Fruit fly (Drosophila melanogaster) whole organism, embryonic: ENCODE measurements around the gene Sb.

ENCODE experiments used
- Blimp-1 ChIP-seq: fragments of 200-800 bp; sonication (Bioruptor generic); optimal IDR thresholded peaks from 3 replicates; lab custom pipeline; 2018; ENCODE audit warnings: missing biosample characterization, missing genetic modification characterization, mild to moderate bottlenecking, moderate library complexity, missing genetic modification reagents
- CG10366 ChIP-seq: fragments of 200-800 bp; sonication (Bioruptor generic); IDR thresholded peaks from 2 replicates; pipeline ENCODE4 v1.3.6; 2022; ENCODE audit warnings: missing biosample characterization, missing genetic modification characterization
- CG11398 ChIP-seq: fragments of 200-800 bp; sonication (Bioruptor generic); optimal IDR thresholded peaks from 2 replicates; lab custom pipeline; 2016; ENCODE audit warnings: missing biosample characterization, missing genetic modification characterization
- CG12299 ChIP-seq: fragments of 200-800 bp; sonication (Bioruptor generic); optimal IDR thresholded peaks from 2 replicates; lab custom pipeline; 2018; ENCODE audit warnings: missing biosample characterization, mild to moderate bottlenecking, missing genetic modification characterization
- CG14014 ChIP-seq: fragments of 200-800 bp; sonication (Bioruptor generic); IDR thresholded peaks from 2 replicates; pipeline ENCODE4 v1.3.6; 2022; ENCODE audit warnings: missing biosample characterization, missing genetic modification characterization
- CG14965 ChIP-seq: fragments of 200-800 bp; sonication (Bioruptor generic); optimal IDR thresholded peaks from 2 replicates; lab custom pipeline; 2016; ENCODE audit warnings: missing biosample characterization, missing genetic modification characterization, borderline replicate concordance
- CG16863 ChIP-seq: fragments of 200-800 bp; sonication (Bioruptor generic); optimal IDR thresholded peaks from 3 replicates; lab custom pipeline; 2016; ENCODE audit warnings: missing biosample characterization, missing genetic modification characterization
- CG17186 ChIP-seq: fragments of 200-800 bp; sonication (Bioruptor generic); optimal IDR thresholded peaks from 3 replicates; lab custom pipeline; 2017; ENCODE audit warnings: missing biosample characterization, missing genetic modification reagents, missing genetic modification characterization
- CG18599 ChIP-seq: fragments of 200-800 bp; sonication (Bioruptor generic); optimal IDR thresholded peaks from 3 replicates; lab custom pipeline; 2017; ENCODE audit warnings: missing biosample characterization, missing genetic modification characterization, mild to moderate bottlenecking, moderate library complexity, missing genetic modification reagents
- CG18764 ChIP-seq: fragments of 200-800 bp; sonication (Bioruptor generic); optimal IDR thresholded peaks from 3 replicates; lab custom pipeline; 2016; ENCODE audit warnings: missing biosample characterization, missing genetic modification characterization
- CG34422 ChIP-seq: fragments of 200-800 bp; sonication (Bioruptor generic); IDR thresholded peaks from 3 replicates; pipeline ENCODE4 v1.3.6; 2022; ENCODE audit warnings: missing biosample characterization, missing genetic modification characterization
- CG3838 ChIP-seq: fragments of 200-800 bp; sonication (Bioruptor generic); optimal IDR thresholded peaks from 3 replicates; lab custom pipeline; 2016; ENCODE audit warnings: missing biosample characterization, missing genetic modification characterization
- CG3995 ChIP-seq: fragments of 200-800 bp; sonication (Bioruptor generic); optimal IDR thresholded peaks from 3 replicates; lab custom pipeline; 2016; ENCODE audit warnings: missing biosample characterization, missing genetic modification characterization
- CG4424 ChIP-seq: fragments of 200-800 bp; sonication (Bioruptor generic); optimal IDR thresholded peaks from 3 replicates; lab custom pipeline; 2016; ENCODE audit warnings: missing biosample characterization, missing genetic modification characterization
- CG5245 ChIP-seq: fragments of 200-800 bp; sonication (Bioruptor generic); optimal IDR thresholded peaks from 3 replicates; lab custom pipeline; 2016; ENCODE audit warnings: missing biosample characterization, missing genetic modification characterization
- CG6175 ChIP-seq: fragments of 200-800 bp; sonication (Bioruptor generic); IDR thresholded peaks from 3 replicates; pipeline ENCODE4 v1.3.6; 2022; ENCODE audit warnings: missing biosample characterization, missing genetic modification characterization
- CG7271 ChIP-seq: fragments of 200-800 bp; sonication (Bioruptor generic); optimal IDR thresholded peaks from 2 replicates; lab custom pipeline; 2018; ENCODE audit warnings: missing biosample characterization, mild to moderate bottlenecking, missing genetic modification characterization, moderate library complexity
- CG7839 ChIP-seq: fragments of 200-800 bp; sonication (Bioruptor generic); optimal IDR thresholded peaks from 3 replicates; lab custom pipeline; 2018; ENCODE audit warnings: missing biosample characterization, mild to moderate bottlenecking, missing genetic modification characterization, moderate library complexity
- CG7928 ChIP-seq: fragments of 200-800 bp; sonication (Bioruptor generic); optimal IDR thresholded peaks from 2 replicates; lab custom pipeline; 2017; ENCODE audit warnings: missing biosample characterization, mild to moderate bottlenecking, missing genetic modification characterization
- CG9932 ChIP-seq: fragments of 200-800 bp; sonication (Bioruptor generic); IDR thresholded peaks from 2 replicates; pipeline ENCODE4 v1.3.6; 2022; ENCODE audit warnings: missing biosample characterization, missing genetic modification characterization
- Deaf1 ChIP-seq: fragments of 200-800 bp; optimal IDR thresholded peaks from 3 replicates; lab custom pipeline; 2019; ENCODE audit warnings: missing biosample characterization, mild to moderate bottlenecking, missing genetic modification characterization, moderate library complexity
- Dip3 ChIP-seq: fragments of 200-800 bp; sonication (Bioruptor generic); optimal IDR thresholded peaks from 3 replicates; lab custom pipeline; 2016; ENCODE audit warnings: missing biosample characterization, missing genetic modification characterization
- Side ChIP-seq: fragments of 200-800 bp; sonication (Bioruptor generic); optimal IDR thresholded peaks from 2 replicates; lab custom pipeline; 2016; ENCODE audit warnings: missing biosample characterization, missing genetic modification characterization
- Spps ChIP-seq: fragments of 200-800 bp; sonication (Bioruptor generic); optimal IDR thresholded peaks from 2 replicates; lab custom pipeline; 2018; ENCODE audit warnings: missing biosample characterization, mild to moderate bottlenecking, missing genetic modification characterization
- Sry-β ChIP-seq: fragments of 200-800 bp; sonication (Bioruptor generic); optimal IDR thresholded peaks from 2 replicates; lab custom pipeline; 2018; ENCODE audit warnings: missing biosample characterization, mild to moderate bottlenecking, missing genetic modification characterization, moderate library complexity
- ac ChIP-seq: fragments of 200-800 bp; sonication (Bioruptor generic); optimal IDR thresholded peaks from 3 replicates; lab custom pipeline; 2017; ENCODE audit warnings: missing biosample characterization, mild to moderate bottlenecking, missing genetic modification characterization
- amos ChIP-seq: fragments of 200-800 bp; sonication (Bioruptor generic); IDR thresholded peaks from 2 replicates; pipeline ENCODE4 v1.3.6; 2022; ENCODE audit warnings: missing biosample characterization, missing genetic modification characterization; ENCODE audit not compliant: partially characterized antibody
- aop ChIP-seq: fragments of 200-800 bp; sonication (Bioruptor generic); IDR thresholded peaks from 2 replicates; pipeline ENCODE4 v1.3.6; 2022; ENCODE audit warnings: missing biosample characterization, missing genetic modification characterization
- bcd ChIP-seq: fragments of 200-800 bp; sonication (Bioruptor generic); optimal IDR thresholded peaks from 2 replicates; lab custom pipeline; 2017; ENCODE audit warnings: missing biosample characterization, mild to moderate bottlenecking, missing genetic modification characterization
- bowl ChIP-seq: fragments of 200-800 bp; sonication (Bioruptor generic); IDR thresholded peaks from 2 replicates; pipeline ENCODE4 v1.3.6; 2022; ENCODE audit warnings: missing biosample characterization, missing genetic modification characterization
- br ChIP-seq: fragments of >200 bp; optimal IDR thresholded peaks from 2 replicates; lab custom pipeline; 2017
- chm ChIP-seq: fragments of 200-800 bp; sonication (Bioruptor generic); IDR thresholded peaks from 2 replicates; pipeline ENCODE4 v1.3.6; 2022; ENCODE audit warnings: missing biosample characterization, missing genetic modification characterization
- crol ChIP-seq: fragments of 200-800 bp; sonication (Bioruptor generic); IDR thresholded peaks from 2 replicates; pipeline ENCODE4 v1.3.6; 2022; ENCODE audit warnings: missing biosample characterization, missing genetic modification characterization
- ftz-f1 ChIP-seq: fragments of 200-800 bp; sonication (Bioruptor generic); optimal IDR thresholded peaks from 2 replicates; lab custom pipeline; 2016; ENCODE audit warnings: missing biosample characterization, missing genetic modification characterization
- gsb-n ChIP-seq: fragments of 200-800 bp; sonication (Bioruptor generic); optimal IDR thresholded peaks from 3 replicates; lab custom pipeline; 2018; ENCODE audit warnings: missing biosample characterization, mild to moderate bottlenecking, missing genetic modification characterization
- her ChIP-seq: fragments of 200-800 bp; sonication (Bioruptor generic); optimal IDR thresholded peaks from 2 replicates; lab custom pipeline; 2016; ENCODE audit warnings: missing biosample characterization, missing genetic modification characterization
- p53 ChIP-seq: fragments of 200-800 bp; sonication (Bioruptor generic); optimal IDR thresholded peaks from 2 replicates; lab custom pipeline; 2016; ENCODE audit warnings: missing biosample characterization, missing genetic modification characterization
- pan ChIP-seq, 4 experiments: fragments of >200 bp in 3 of 4; fragments of 200-800 bp in 1 of 4; sonication (Bioruptor generic) in 1 of 4; optimal IDR thresholded peaks in 3 of 4; IDR thresholded peaks in 1 of 4; 2 replicates each; pipeline versions ENCODE4 v1.3.6 to Lab custom; 2017 to 2022; ENCODE audit warnings: missing biosample characterization in 2 of 4, missing genetic modification characterization in 2 of 4, mixed read lengths in 1 of 4
- peb ChIP-seq: fragments of 200-800 bp; sonication (Bioruptor generic); IDR thresholded peaks from 2 replicates; pipeline ENCODE4 v1.3.6; 2022; ENCODE audit warnings: missing biosample characterization, missing genetic modification characterization
- pnt ChIP-seq: fragments of 200-800 bp; sonication (Bioruptor generic); optimal IDR thresholded peaks from 3 replicates; lab custom pipeline; 2016; ENCODE audit warnings: missing biosample characterization, missing genetic modification characterization
- psq ChIP-seq: fragments of 200-800 bp; sonication (Bioruptor generic); optimal IDR thresholded peaks from 2 replicates; lab custom pipeline; 2017; ENCODE audit warnings: missing biosample characterization, missing genetic modification characterization
- sima ChIP-seq: fragments of 200-800 bp; sonication (Bioruptor generic); optimal IDR thresholded peaks from 2 replicates; lab custom pipeline; 2016; ENCODE audit warnings: missing biosample characterization, missing genetic modification characterization
- sna ChIP-seq: fragments of 200-800 bp; sonication (Bioruptor generic); IDR thresholded peaks from 2 replicates; pipeline ENCODE4 v1.3.6; 2022; ENCODE audit warnings: missing biosample characterization, missing genetic modification characterization; ENCODE audit not compliant: partially characterized antibody
- so ChIP-seq: fragments of 200-800 bp; sonication (Bioruptor generic); IDR thresholded peaks from 3 replicates; pipeline ENCODE4 v1.3.6; 2022; ENCODE audit warnings: missing biosample characterization, missing genetic modification characterization
- sug ChIP-seq: fragments of 200-800 bp; optimal IDR thresholded peaks from 2 replicates; lab custom pipeline; 2019; ENCODE audit warnings: missing biosample characterization, mild to moderate bottlenecking, missing genetic modification characterization, moderate library complexity
- trem ChIP-seq: fragments of 200-800 bp; optimal IDR thresholded peaks from 3 replicates; lab custom pipeline; 2019; ENCODE audit warnings: missing biosample characterization, mild to moderate bottlenecking, missing genetic modification characterization, moderate library complexity
- vfl ChIP-seq: fragments of 200-800 bp; sonication (Bioruptor generic); optimal IDR thresholded peaks from 2 replicates; lab custom pipeline; 2016; ENCODE audit warnings: missing biosample characterization, missing genetic modification characterization
- vnd ChIP-seq: fragments of 200-800 bp; sonication (Bioruptor generic); IDR thresholded peaks from 3 replicates; pipeline ENCODE4 v1.3.6; 2022; ENCODE audit warnings: missing biosample characterization, missing genetic modification characterization; ENCODE audit not compliant: partially characterized antibody
- yki ChIP-seq: fragments of >200 bp; optimal IDR thresholded peaks from 3 replicates; lab custom pipeline; 2018
- zen2 ChIP-seq: fragments of 200-800 bp; sonication (Bioruptor generic); IDR thresholded peaks from 3 replicates; pipeline ENCODE4 v1.3.6; 2022; ENCODE audit warnings: missing biosample characterization, missing genetic modification characterization; ENCODE audit not compliant: partially characterized antibody

The Sb gene

DNA sequence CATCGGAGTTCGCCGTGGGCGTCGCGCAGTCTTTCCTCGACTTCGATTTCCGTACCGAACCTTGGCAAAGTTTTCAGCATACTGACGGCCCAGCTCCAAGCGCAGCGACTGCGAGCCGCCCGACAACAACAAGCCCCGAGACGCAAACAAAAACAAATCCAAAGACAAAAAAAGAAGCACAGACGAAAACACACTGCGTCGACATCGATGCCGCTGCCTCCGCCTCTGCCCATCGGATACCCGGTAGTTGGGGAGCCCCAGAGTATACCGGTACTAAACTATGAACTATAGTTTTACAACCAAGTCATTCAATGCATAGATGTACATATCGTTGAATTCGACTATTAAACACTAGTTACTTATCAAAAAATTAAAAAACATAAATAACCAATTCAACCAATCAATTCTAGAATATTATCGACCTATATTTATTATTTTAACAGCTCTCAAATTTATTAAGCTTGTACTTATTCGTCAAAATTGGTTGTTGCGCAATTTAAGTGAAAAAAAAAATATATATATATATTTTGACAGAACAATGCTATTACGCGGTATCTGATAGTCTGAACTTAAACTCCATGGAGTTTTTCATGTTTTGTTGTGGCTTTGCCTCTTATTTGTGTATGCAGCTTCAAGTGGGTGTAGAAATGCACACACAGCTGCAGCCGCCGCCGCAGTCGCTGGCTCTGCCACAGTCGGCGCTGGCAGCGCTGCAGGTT is 21.8 kb upstream of the Sb start (continued):
- TF ChIP-seq CG14965 (GFP tag; lab: Kevin White, UChicago): no peak
- peak; percentile 11; the same call in 1 of the 2 replicates for TF ChIP-seq CG10366 (GFP tag; lab: Robert Waterston, UW)
- TF ChIP-seq CG3838 (GFP tag; lab: Kevin White, UChicago): no peak
- TF ChIP-seq br (lab: Kevin White, UChicago): no peak
- no peak for TF ChIP-seq CG3995 (GFP tag; lab: Kevin White, UChicago)
- no peak for TF ChIP-seq peb (GFP tag; lab: Robert Waterston, UW)
- no peak for TF ChIP-seq crol
- peak; percentile 80 for TF ChIP-seq bcd
- TF ChIP-seq CG14014 (GFP tag; lab: Robert Waterston, UW): no peak
- TF ChIP-seq CG34422 (GFP tag; lab: Robert Waterston, UW): no peak; the same call in 2 of the 3 replicates
- peak; percentile 47 for TF ChIP-seq Deaf1 (tag; lab: Kevin White, UChicago)
- TF ChIP-seq Dip3: no peak
- no peak for TF ChIP-seq CG16863
- TF ChIP-seq CG7271: peak; percentile 16
- peak; percentile 85 for TF ChIP-seq CG7839 (tag; lab: Kevin White, UChicago)
- peak; percentile 25 for TF ChIP-seq ac (GFP tag; lab: Kevin White, UChicago)
- peak; percentile 59 for TF ChIP-seq CG18764 (GFP tag; lab: Kevin White, UChicago)
- no peak for TF ChIP-seq CG7928
- TF ChIP-seq Blimp-1: peak; percentile 85
- TF ChIP-seq Side (GFP tag; lab: Kevin White, UChicago): no peak
- TF ChIP-seq CG4424 (GFP tag; lab: Kevin White, UChicago): peak; percentile 83
- peak; percentile 58 for TF ChIP-seq CG5245 (GFP tag; lab: Kevin White, UChicago)
- TF ChIP-seq bowl: no peak
- TF ChIP-seq pan (optimal IDR thresholded peaks at IDR 0.05; lab: Kevin White, UChicago): peak in 1 of 2 experiments; percentile 59
- no peak for TF ChIP-seq pan (GFP tag; optimal IDR thresholded peaks at IDR 0.05 in 1 of 2, IDR thresholded peaks at IDR 0.05 in 1 of 2)
- TF ChIP-seq yki (lab: Kevin White, UChicago): no peak
- TF ChIP-seq gsb-n: peak; percentile 75
- no peak for TF ChIP-seq amos (GFP tag; lab: Robert Waterston, UW)
- no peak for TF ChIP-seq zen2 (GFP tag; lab: Robert Waterston, UW)
- peak; percentile 45 for TF ChIP-seq CG12299 (tag; lab: Kevin White, UChicago)
- no peak for TF ChIP-seq sna (GFP tag; lab: Robert Waterston, UW)
- no peak for TF ChIP-seq vnd
- TF ChIP-seq CG17186: peak; percentile 11
- TF ChIP-seq CG9932 (GFP tag; lab: Robert Waterston, UW): 0 out of 2 replicates have a peak, but pooled peaks have one; percentile 19
- no peak for TF ChIP-seq vfl
- TF ChIP-seq sima (GFP tag; lab: Kevin White, UChicago): no peak
- peak; percentile 61 for TF ChIP-seq trem (tag; lab: Kevin White, UChicago)
- TF ChIP-seq her (GFP tag; lab: Kevin White, UChicago): no peak
- TF ChIP-seq p53 (GFP tag; lab: Kevin White, UChicago): no peak
- TF ChIP-seq pnt: peak; percentile 55
- TF ChIP-seq ftz-f1: no peak
- TF ChIP-seq Spps: peak; percentile 70
- TF ChIP-seq CG6175 (GFP tag; lab: Robert Waterston, UW): no peak
- TF ChIP-seq chm: peak; percentile 38; the same call in 1 of the 2 replicates
- TF ChIP-seq aop (GFP tag; lab: Robert Waterston, UW): no peak
- TF ChIP-seq sug (tag; lab: Kevin White, UChicago): no peak
- peak; percentile 67 for TF ChIP-seq CG18599
- peak; percentile 40 for TF ChIP-seq Sry-β
- TF ChIP-seq psq (GFP tag; lab: Kevin White, UChicago): peak; percentile 15
- no peak for TF ChIP-seq CG11398
- TF ChIP-seq so (GFP tag; lab: Robert Waterston, UW): no peak; the same call in 1 of the 3 replicates
